Worm (Caenorhabditis elegans): ENCODE results near the gene rabn-5.

DNA sequence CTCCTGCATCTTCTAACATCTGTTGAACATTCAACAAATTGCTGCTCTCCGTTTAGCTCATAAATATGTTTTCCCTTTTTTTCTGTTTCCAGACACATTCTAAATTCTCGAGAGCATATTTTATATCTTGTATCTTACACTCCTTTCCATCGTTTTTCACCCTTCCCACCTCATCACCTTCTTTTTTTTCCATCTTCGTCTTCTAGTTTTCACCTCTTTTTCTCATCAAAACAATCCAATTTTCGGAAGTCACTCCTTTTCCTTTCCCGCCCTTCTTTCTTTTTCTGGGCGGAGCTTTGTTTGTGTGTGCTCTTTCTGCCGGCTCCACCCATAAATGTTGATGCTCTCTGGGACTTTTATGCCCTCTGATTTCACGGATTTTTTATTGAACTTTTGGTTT, 41.5 kb upstream of the rabn-5 start:
- no peak for TF ChIP-seq tbx-37 (GFP tag; conservative IDR thresholded peaks at IDR 0.05)
- TF ChIP-seq ama-1 (optimal IDR thresholded peaks at IDR 0.05): no peak
- TF ChIP-seq ceh-36 (tag; optimal IDR thresholded peaks at IDR 0.05): no peak
- TF ChIP-seq scrt-1 (GFP tag; IDR thresholded peaks at IDR 0.05): no peak
- no peak for TF ChIP-seq ceh-13 (GFP tag; optimal IDR thresholded peaks at IDR 0.05)
- no peak for TF ChIP-seq hmg-4 (GFP tag; optimal IDR thresholded peaks at IDR 0.05)

All from whole organism, early embryonic.